Worm (Caenorhabditis elegans) whole organism, early embryonic: ENCODE data around the gene his-38.
A peak's percentile ranks its signal among the peaks of the same experiment; 100 is the strongest.

Experiments
- B0310.2 ChIP-seq: sonication (generic microtip); optimal IDR thresholded peaks from 2 replicates; lab custom pipeline; 2016; ENCODE audit warnings: mild to moderate bottlenecking, missing genetic modification characterization, missing compliant biosample characterization
- F13C5.2 ChIP-seq: sonication (generic microtip); optimal IDR thresholded peaks from 2 replicates; lab custom pipeline; 2017; ENCODE audit warnings: mild to moderate bottlenecking, missing genetic modification characterization, inconsistent platforms, missing compliant biosample characterization
- aly-1 ChIP-seq: sonication (generic microtip); optimal IDR thresholded peaks from 2 replicates; lab custom pipeline; 2016; ENCODE audit warnings: missing genetic modification characterization, missing compliant biosample characterization
- ama-1 ChIP-seq: fragments of 150-350 bp; optimal IDR thresholded peaks from 2 replicates; lab custom pipeline; 2014
- ceh-13 ChIP-seq: fragments of 200-800 bp; sonication (Bioruptor generic); optimal IDR thresholded peaks from 2 replicates; lab custom pipeline; 2018; ENCODE audit warnings: mild to moderate bottlenecking, missing genetic modification characterization, missing compliant biosample characterization
- ceh-36 ChIP-seq: sonication (generic microtip); optimal IDR thresholded peaks from 2 replicates; lab custom pipeline; 2016; ENCODE audit warnings: missing genetic modification characterization, inconsistent platforms, missing compliant biosample characterization
- ets-7 ChIP-seq: sonication (generic microtip); optimal IDR thresholded peaks from 2 replicates; lab custom pipeline; 2016; ENCODE audit warnings: missing genotype, missing genetic modification characterization, missing compliant biosample characterization
- flt-1 ChIP-seq: fragments of 200-800 bp; sonication (Bioruptor generic); IDR thresholded peaks from 2 replicates; pipeline ENCODE4 v1.3.6; 2022; ENCODE audit warnings: missing genetic modification characterization, missing compliant biosample characterization
- hmbx-1 ChIP-seq: sonication (generic microtip); optimal IDR thresholded peaks from 2 replicates; lab custom pipeline; 2016; ENCODE audit warnings: mild to moderate bottlenecking, missing genetic modification characterization, missing compliant biosample characterization
- hmg-4 ChIP-seq: fragments of 200-800 bp; sonication (Bioruptor generic); optimal IDR thresholded peaks from 2 replicates; lab custom pipeline; 2018; ENCODE audit warnings: mild to moderate bottlenecking, missing genetic modification characterization, missing compliant biosample characterization
- hnd-1 ChIP-seq: sonication (generic microtip); optimal IDR thresholded peaks from 2 replicates; lab custom pipeline; 2016; ENCODE audit warnings: missing genetic modification characterization, missing compliant biosample characterization
- pes-1 ChIP-seq: fragments of 200-800 bp; sonication (Bioruptor generic); IDR thresholded peaks from 2 replicates; pipeline ENCODE4 v1.3.6; 2022; ENCODE audit warnings: missing genetic modification reagents, missing genetic modification characterization, missing compliant biosample characterization
- scrt-1 ChIP-seq: fragments of 200-800 bp; sonication (Bioruptor generic); IDR thresholded peaks from 2 replicates; pipeline ENCODE4 v1.3.6; 2022; ENCODE audit warnings: missing genetic modification characterization, missing compliant biosample characterization
- sea-1 ChIP-seq: fragments of 200-800 bp; sonication (Bioruptor generic); conservative IDR thresholded peaks from 2 replicates; pipeline ENCODE4 v1.3.6; 2022; ENCODE audit warnings: missing genetic modification characterization, missing compliant biosample characterization
- tbx-11 ChIP-seq: fragments of 200-800 bp; sonication (Bioruptor generic); IDR thresholded peaks from 2 replicates; pipeline ENCODE4 v1.3.6; 2022; ENCODE audit warnings: missing genetic modification characterization, missing compliant biosample characterization
- tbx-37 ChIP-seq: fragments of 200-800 bp; sonication (Bioruptor generic); conservative IDR thresholded peaks from 2 replicates; pipeline ENCODE4 v1.3.6; 2022; ENCODE audit warnings: missing genetic modification reagents, missing genetic modification characterization, missing compliant biosample characterization
- tra-4 ChIP-seq: sonication (generic microtip); optimal IDR thresholded peaks from 2 replicates; lab custom pipeline; 2017; ENCODE audit warnings: missing genetic modification characterization, missing compliant biosample characterization

his-38 gene

DNA sequence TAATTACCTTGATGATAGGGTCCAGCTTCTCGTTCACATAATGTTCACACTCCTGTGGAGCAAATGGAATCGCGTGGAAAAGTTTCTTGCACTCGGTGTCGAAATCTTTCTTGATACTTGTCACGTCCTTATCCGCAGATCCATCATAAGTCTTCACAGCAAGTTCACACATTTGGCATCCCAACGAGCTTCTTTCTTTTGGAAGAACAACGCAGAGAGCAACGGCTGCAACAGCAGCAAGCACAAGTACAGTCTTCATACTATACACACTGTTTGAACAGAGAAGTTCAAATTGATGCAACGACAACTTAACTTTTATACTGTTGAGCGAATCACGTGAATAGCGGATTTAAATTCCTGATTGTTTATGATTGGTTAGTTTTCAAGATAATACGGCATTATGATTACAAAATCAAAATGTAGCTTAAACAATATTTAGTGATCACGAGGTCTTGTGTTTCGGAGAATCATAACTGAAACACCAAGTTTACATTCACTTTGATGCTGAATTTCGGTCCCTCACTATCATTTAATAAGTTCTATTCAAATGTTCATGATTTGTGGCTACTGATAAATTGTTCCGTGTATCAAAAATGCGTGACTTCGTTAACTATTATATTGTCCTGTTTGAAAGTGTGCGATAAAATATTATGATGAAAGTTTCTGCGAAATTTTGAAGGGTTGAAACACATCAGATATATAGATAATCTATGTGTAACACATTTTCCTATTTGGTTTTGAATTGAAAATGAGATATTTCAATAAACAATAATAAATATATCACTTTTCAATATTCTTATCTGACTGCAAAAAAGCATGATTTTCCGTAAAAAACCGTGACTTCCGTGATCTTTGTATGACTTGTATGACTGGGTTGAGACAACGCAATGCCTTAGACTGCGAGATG, 7.1 kb upstream of the his-38 start, which contains the start of the genes spp-2 and spp-6:
TSS of gene spp-2 (minus strand) at position 334 of the 907 bp plus-strand sequence.
TSS of gene spp-6 (plus strand) at position 857 of the 907 bp plus-strand sequence.
- no peak for TF ChIP-seq hnd-1 (tag; lab: Kevin White, UChicago)

DNA sequence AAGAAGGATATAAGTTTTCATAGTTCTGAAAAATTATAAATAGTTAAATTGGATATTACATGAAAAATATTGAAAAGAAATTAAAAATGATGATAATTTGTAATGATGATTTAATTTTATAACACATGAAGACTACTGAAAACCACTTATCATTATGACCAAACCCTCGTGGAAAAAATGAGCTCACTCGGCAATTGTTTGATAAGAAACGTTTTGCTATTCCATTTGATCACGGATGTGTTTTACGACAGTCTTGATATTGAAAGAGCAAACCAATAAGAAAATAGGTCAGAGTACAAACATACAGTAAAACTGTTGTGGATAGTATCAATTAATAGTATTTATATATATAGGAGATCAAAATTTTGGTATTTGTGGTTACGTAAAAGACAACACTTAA, 5.7 kb upstream of the his-38 start, which contains the start of gene spp-3:
TSS of gene spp-3 (minus strand) at position 25 of the 400 bp plus-strand sequence.
- TF ChIP-seq ama-1 (lab: Kevin White, UChicago) = no peak
- no peak for TF ChIP-seq tra-4
- TF ChIP-seq scrt-1 (GFP tag; lab: Robert Waterston, UW) = no peak
- TF ChIP-seq hmbx-1 = no peak
- TF ChIP-seq ceh-36 = no peak
- TF ChIP-seq sea-1 = no peak
- no peak for TF ChIP-seq tbx-11
- TF ChIP-seq ceh-13 (GFP tag; lab: Kevin White, UChicago) = no peak
- TF ChIP-seq F13C5.2 (tag; lab: Kevin White, UChicago) = no peak
- no peak for TF ChIP-seq aly-1
- TF ChIP-seq hnd-1 (tag; lab: Kevin White, UChicago) = no peak
- no peak for TF ChIP-seq flt-1 (GFP tag; lab: Robert Waterston, UW)
- no peak for TF ChIP-seq pes-1

DNA sequence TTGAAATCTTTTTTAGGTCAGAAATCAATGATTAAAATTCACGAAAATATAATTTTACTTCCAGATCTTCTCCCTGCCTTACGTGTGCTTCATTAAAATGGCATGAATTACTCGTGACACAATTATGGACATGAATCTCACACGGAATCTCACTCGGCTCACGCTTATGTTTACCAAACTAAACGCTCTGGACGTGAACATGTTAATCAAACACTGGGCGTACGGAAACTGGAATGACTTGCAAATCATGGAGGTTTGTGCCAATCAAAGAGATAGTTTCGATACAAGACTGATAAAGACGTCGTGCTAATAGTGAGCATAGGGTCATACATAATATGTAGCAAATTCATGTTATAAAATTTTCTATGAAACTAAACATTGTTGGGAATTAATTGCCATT, 4.9 kb upstream of the his-38 start:
- TF ChIP-seq scrt-1 (GFP tag; lab: Robert Waterston, UW) (no peak), aly-1 (no peak), B0310.2 (no peak), F13C5.2 (tag; lab: Kevin White, UChicago) (no peak), tra-4 (no peak), ama-1 (lab: Kevin White, UChicago) (no peak), hmbx-1 (no peak), hnd-1 (tag; lab: Kevin White, UChicago) (no peak), ceh-13 (GFP tag; lab: Kevin White, UChicago) (no peak), pes-1 (no peak), sea-1 (no peak), flt-1 (GFP tag; lab: Robert Waterston, UW) (no peak), ets-7 (no peak)

DNA sequence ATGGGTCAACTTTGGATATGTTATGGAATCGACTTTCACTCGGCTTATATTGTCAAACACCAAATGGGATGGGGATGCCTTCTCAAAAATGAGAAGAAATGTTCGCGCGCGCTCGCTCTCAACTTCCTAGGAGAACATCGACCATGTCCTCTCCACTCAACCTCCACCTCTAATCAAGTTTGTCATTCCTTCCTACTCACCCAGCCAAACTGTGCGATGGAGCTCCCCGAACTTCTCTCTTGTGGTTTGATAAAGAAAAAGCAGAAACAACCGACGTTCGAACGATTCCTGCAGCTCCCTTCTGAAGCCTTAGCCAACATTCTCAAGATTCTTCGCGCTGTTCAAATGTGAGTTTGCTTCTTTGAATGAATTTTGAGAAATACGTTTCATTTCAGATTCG, 3.6 kb upstream of the his-38 start:
- TF ChIP-seq ceh-36 (no peak), aly-1 (no peak), pes-1 (no peak), hmbx-1 (no peak), tra-4 (no peak), flt-1 (GFP tag; lab: Robert Waterston, UW) (no peak), hmg-4 (GFP tag; lab: Kevin White, UChicago) (no peak), hnd-1 (tag; lab: Kevin White, UChicago) (no peak), B0310.2 (no peak), tbx-11 (no peak), sea-1 (no peak), tbx-37 (GFP tag; lab: Robert Waterston, UW) (no peak), ets-7 (no peak), ama-1 (lab: Kevin White, UChicago) (no peak), F13C5.2 (tag; lab: Kevin White, UChicago) (no peak), scrt-1 (GFP tag; lab: Robert Waterston, UW) (no peak)

DNA sequence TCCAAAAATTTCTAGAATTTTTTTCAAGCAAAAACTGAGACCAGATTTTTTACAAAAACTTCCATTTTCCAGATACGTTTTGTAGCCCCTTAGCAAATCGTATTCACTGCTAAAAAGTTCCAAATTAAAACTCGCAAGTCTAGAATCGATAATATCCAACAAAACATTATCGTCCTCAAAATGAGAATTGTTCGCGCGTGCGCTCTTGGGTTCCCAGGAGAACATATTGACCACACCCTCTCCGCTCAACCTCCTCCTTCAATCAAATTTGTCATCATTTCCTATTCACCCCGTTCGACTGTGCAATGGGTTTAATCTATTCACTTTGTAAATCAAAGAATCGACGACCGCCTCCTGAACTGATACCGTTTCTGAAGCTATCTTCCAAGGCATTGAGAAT, 2.2 kb upstream of the his-38 start:
- TF ChIP-seq ets-7 = no peak
- TF ChIP-seq ceh-36 = no peak

- TF ChIP-seq ceh-36 (no peak), ama-1 (lab: Kevin White, UChicago) (no peak), hmg-4 (GFP tag; lab: Kevin White, UChicago) (peak; percentile 13), B0310.2 (no peak), sea-1 (no peak), hmbx-1 (no peak), tbx-11 (no peak), ceh-13 (GFP tag; lab: Kevin White, UChicago) (no peak), aly-1 (no peak), tbx-37 (GFP tag; lab: Robert Waterston, UW) (no peak), pes-1 (no peak), ets-7 (no peak), F13C5.2 (tag; lab: Kevin White, UChicago) (peak; percentile 8), hnd-1 (tag; lab: Kevin White, UChicago) (no peak), tra-4 (no peak)
These were observed 3.2 kb downstream of the his-38 start for ce11 chrX:7306434-7306833.

DNA sequence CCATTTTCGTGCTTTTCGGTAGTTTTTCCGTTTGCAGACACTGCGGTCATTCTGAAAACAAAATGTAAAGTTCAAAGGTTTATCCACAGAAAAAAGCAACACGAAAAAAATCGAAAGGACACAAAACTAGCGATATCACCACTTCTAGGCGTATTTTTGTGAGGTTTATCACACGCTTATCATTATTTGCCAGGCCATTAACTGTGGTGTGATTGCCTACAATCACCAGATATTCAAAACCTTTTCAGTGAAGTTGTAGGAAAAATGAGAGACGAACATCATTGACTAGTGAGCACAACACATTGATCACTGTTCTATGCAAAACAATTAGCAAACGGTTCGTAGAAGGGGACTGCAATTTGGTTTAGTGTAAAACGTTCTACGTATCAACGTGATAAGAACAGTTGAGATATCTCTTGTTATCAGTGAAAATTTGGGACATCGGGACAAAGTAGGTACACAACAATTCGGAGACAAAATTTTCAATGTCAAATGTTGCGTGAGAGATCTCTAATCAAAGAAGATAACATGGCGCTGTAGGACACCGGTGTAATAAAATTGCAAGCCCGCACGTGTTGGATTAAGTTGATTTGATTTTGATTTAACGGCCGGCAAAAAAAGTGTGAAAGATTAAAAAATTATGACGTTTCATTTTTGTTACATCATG, 4.0 kb downstream of the his-38 start, which contains the start of gene sur-5:
TSS of gene sur-5 (minus strand) at position 51 of the 667 bp plus-strand sequence.
- TF ChIP-seq aly-1 (no peak), ets-7 (no peak), hmg-4 (GFP tag; lab: Kevin White, UChicago) (no peak), B0310.2 (no peak), hnd-1 (tag; lab: Kevin White, UChicago) (no peak), scrt-1 (GFP tag; lab: Robert Waterston, UW) (no peak), flt-1 (GFP tag; lab: Robert Waterston, UW) (no peak), ceh-36 (no peak), tra-4 (no peak), F13C5.2 (tag; lab: Kevin White, UChicago) (no peak), tbx-11 (no peak), sea-1 (no peak), hmbx-1 (no peak), pes-1 (no peak), ceh-13 (GFP tag; lab: Kevin White, UChicago) (no peak), ama-1 (lab: Kevin White, UChicago) (no peak), tbx-37 (GFP tag; lab: Robert Waterston, UW) (no peak)
